Fruit fly (Drosophila melanogaster): Measurements from ENCODE around the gene CG8891.

The CG8891 gene

DNA sequence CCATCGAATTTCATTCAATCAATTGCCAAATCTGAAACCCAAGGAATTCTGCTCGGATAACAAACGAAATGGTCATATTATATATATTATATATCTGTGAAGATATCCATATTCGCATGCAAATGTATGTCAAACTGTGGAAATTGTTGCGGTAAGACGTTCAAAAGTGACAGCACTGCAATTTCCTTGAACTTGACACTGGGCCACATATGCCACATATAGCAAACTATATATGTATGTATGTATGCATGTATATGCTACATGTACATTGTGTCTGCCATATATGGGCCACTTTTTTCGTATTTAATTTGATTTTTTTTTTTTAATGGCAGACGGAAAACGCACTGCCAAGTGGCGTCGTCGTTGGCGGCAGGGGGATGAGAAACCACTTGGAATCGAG lies 41.3 kb upstream of the CG8891 start:
- TF ChIP-seq Sp1 (GFP tag; optimal IDR thresholded peaks at IDR 0.05) (no peak), woc (GFP tag; optimal IDR thresholded peaks at IDR 0.05) (no peak), Hr83 (GFP tag; optimal IDR thresholded peaks at IDR 0.05; ENCODE audit: poor library complexity, severe bottlenecking) (no peak), dl (GFP tag; optimal IDR thresholded peaks at IDR 0.05; ENCODE audit: insufficient read depth in 1 of 2, partially characterized antibody in 2 of 2) (no peak), Jra (GFP tag; optimal IDR thresholded peaks at IDR 0.05) (no peak), psq (GFP tag; optimal IDR thresholded peaks at IDR 0.05) (no peak), Hnf4 (GFP tag; optimal IDR thresholded peaks at IDR 0.05) (no peak)

DNA sequence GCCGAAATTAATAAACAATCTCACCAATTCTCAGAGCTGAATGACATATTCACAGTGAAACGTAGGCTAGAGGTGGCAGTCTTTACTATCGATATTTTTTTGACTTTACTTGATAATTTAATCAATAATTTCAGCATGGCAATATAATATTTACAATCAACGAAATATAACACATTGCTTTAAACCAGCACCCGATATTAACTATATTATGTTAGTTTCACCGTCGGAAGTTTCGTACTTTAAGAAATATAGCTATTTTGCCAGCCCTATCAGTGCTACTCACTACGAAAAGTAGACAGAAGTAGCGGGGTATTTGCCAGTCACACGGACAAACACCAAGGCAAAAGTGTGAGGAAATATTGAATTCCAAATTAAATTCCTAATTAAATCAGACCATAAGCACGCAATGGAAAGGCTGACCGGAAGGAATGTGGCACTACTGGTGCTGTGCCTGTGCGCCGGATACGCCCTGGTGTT lies 31.6 kb upstream of the CG8891 start, which contains the start of the genes CG31917, Tfb5 and SelT:
CG31917 (minus strand) TSS at position 51 of the 477 bp plus-strand sequence.
Tfb5 (minus strand) TSS at position 51 of the 477 bp plus-strand sequence.
SelT (plus strand) TSS at position 139 of the 477 bp plus-strand sequence.
- no peak for TF ChIP-seq dl (GFP tag; optimal IDR thresholded peaks at IDR 0.05; ENCODE audit: insufficient read depth in 1 of 2, partially characterized antibody in 2 of 2)
- peak; percentile 67 for TF ChIP-seq HLH106 (tag; optimal IDR thresholded peaks at IDR 0.05)
- no peak for TF ChIP-seq brk (GFP tag; optimal IDR thresholded peaks at IDR 0.05)
- peak; percentile 37 for TF ChIP-seq CG9705 (GFP tag; optimal IDR thresholded peaks at IDR 0.05)
- TF ChIP-seq Sp1 (GFP tag; optimal IDR thresholded peaks at IDR 0.05), result peak; percentile 55
- peak; percentile 46 for TF ChIP-seq CG32264 (GFP tag; optimal IDR thresholded peaks at IDR 0.05)
- peak; percentile 55 for TF ChIP-seq OdsH (GFP tag; optimal IDR thresholded peaks at IDR 0.05)
- TF ChIP-seq sv (GFP tag; optimal IDR thresholded peaks at IDR 0.05), result peak; percentile 45
- TF ChIP-seq woc (GFP tag; optimal IDR thresholded peaks at IDR 0.05), result peak; percentile 92
- no peak for TF ChIP-seq Vsx2 (GFP tag; optimal IDR thresholded peaks at IDR 0.05; ENCODE audit: partially characterized antibody)
- TF ChIP-seq Rel (GFP tag; optimal IDR thresholded peaks at IDR 0.05), result no peak
- TF ChIP-seq Rel (tag; optimal IDR thresholded peaks at IDR 0.05), result no peak
- TF ChIP-seq N (GFP tag; optimal IDR thresholded peaks at IDR 0.05), result no peak
- peak; percentile 60 for TF ChIP-seq br (GFP tag; optimal IDR thresholded peaks at IDR 0.05)
- peak; percentile 72 for TF ChIP-seq ey (GFP tag; optimal IDR thresholded peaks at IDR 0.05)
- peak in 1 of 2 experiments; percentile 66 for TF ChIP-seq foxo (GFP tag; optimal IDR thresholded peaks at IDR 0.05)
- peak; percentile 52 for TF ChIP-seq fru (GFP tag; optimal IDR thresholded peaks at IDR 0.05)
- peak; percentile 79 for TF ChIP-seq h (GFP tag; optimal IDR thresholded peaks at IDR 0.05)
- TF ChIP-seq Myc (optimal IDR thresholded peaks at IDR 0.05), result peak; percentile 93
- TF ChIP-seq dsf (GFP tag; optimal IDR thresholded peaks at IDR 0.05; ENCODE audit: borderline replicate concordance), result no peak
- no peak for TF ChIP-seq Hnf4 (GFP tag; optimal IDR thresholded peaks at IDR 0.05)
- TF ChIP-seq rgr (GFP tag; optimal IDR thresholded peaks at IDR 0.05), result peak; percentile 75
- no peak for TF ChIP-seq Mio (GFP tag; optimal IDR thresholded peaks at IDR 0.05)
- peak; percentile 45 for TF ChIP-seq psq (GFP tag; optimal IDR thresholded peaks at IDR 0.05)

DNA sequence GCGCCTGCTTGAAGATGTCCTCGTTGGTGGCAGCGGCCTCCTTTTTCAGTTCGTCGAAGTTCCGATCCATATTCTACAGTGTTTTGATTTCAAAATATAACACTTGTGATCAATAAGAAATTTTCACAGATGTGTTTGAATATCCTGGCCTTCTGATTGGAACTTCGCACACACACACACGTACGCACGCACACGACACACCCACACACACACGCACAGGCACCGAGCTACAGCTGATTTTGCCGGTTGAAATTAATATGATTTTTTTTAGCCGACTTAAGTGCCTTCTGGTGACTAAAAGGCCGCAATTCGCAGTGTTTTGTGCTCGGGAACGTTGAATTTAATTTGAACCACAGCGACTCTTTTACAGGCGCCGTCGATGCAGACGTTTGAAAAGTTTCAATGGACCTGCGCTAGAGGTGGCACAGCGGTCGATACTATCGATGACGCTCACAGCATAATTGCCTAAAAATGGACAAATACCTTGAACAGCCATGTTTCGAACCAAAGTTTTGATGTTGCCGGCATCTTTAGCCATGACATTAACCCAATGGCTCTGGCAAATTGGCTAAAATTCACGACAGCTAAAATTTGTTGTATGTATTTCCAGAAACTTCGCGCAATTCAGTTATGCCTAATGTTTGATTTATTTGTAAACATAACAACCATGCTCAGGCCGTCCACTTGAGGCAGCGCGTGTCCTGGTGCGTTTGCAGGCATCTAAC lies 30.3 kb upstream of the CG8891 start, which contains the start of gene Rtnl1:
Rtnl1 (minus strand) TSS at position 415 of the 725 bp plus-strand sequence.
- TF ChIP-seq Rel (GFP tag; optimal IDR thresholded peaks at IDR 0.05) (no peak), Rel (tag; optimal IDR thresholded peaks at IDR 0.05) (peak; percentile 57), Dif (GFP tag; optimal IDR thresholded peaks at IDR 0.05; ENCODE audit: partially characterized antibody) (peak; percentile 57), br (GFP tag; optimal IDR thresholded peaks at IDR 0.05) (peak; percentile 29), Sp1 (GFP tag; optimal IDR thresholded peaks at IDR 0.05) (peak; percentile 54), Hr83 (GFP tag; optimal IDR thresholded peaks at IDR 0.05; ENCODE audit: poor library complexity, severe bottlenecking) (peak; percentile 78), dsf (GFP tag; optimal IDR thresholded peaks at IDR 0.05; ENCODE audit: borderline replicate concordance) (no peak), CG9705 (GFP tag; optimal IDR thresholded peaks at IDR 0.05) (peak; percentile 12), Jra (GFP tag; optimal IDR thresholded peaks at IDR 0.05) (peak; percentile 65), sv (GFP tag; optimal IDR thresholded peaks at IDR 0.05) (no peak), N (GFP tag; optimal IDR thresholded peaks at IDR 0.05) (no peak), fru (GFP tag; optimal IDR thresholded peaks at IDR 0.05) (peak; percentile 23), HLH106 (tag; optimal IDR thresholded peaks at IDR 0.05) (peak; percentile 17), rgr (GFP tag; optimal IDR thresholded peaks at IDR 0.05) (peak; percentile 69), foxo (GFP tag; optimal IDR thresholded peaks at IDR 0.05) (peak in 1 of 2 experiments; percentile 27), h (GFP tag; optimal IDR thresholded peaks at IDR 0.05) (peak; percentile 60), Myc (optimal IDR thresholded peaks at IDR 0.05) (peak; percentile 92)

DNA sequence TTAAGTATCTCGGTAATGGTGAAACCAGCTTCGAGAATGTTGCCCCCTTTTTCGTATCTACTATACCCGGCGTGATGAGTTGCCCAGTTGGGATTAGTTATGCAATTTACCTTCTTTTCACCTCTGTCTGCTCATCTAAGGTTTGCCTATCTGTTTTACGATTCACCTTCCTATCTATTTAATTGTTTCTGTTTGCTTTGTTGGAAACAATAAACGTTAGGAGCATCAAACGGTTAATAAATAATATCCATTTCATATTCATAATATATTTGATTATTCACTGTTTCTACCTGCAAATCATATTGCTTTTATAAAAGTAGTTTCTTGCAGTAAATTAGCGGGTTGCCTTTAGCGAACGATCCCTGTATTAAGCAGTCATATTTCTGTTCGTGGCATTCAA lies 28.1 kb upstream of the CG8891 start:
- TF ChIP-seq Rel (GFP tag; optimal IDR thresholded peaks at IDR 0.05) (no peak), Rel (tag; optimal IDR thresholded peaks at IDR 0.05) (peak; percentile 15), br (GFP tag; optimal IDR thresholded peaks at IDR 0.05) (peak; percentile 17), Dif (GFP tag; optimal IDR thresholded peaks at IDR 0.05; ENCODE audit: partially characterized antibody) (no peak), rgr (GFP tag; optimal IDR thresholded peaks at IDR 0.05) (peak; percentile 9), lola (GFP tag; optimal IDR thresholded peaks at IDR 0.05) (no peak), CG9705 (GFP tag; optimal IDR thresholded peaks at IDR 0.05) (no peak), Vsx2 (GFP tag; optimal IDR thresholded peaks at IDR 0.05; ENCODE audit: partially characterized antibody) (no peak), Abd-B (GFP tag; optimal IDR thresholded peaks at IDR 0.05) (no peak), Mio (GFP tag; optimal IDR thresholded peaks at IDR 0.05) (no peak), foxo (GFP tag; optimal IDR thresholded peaks at IDR 0.05) (peak in 1 of 2 experiments; percentile 6), pan (optimal IDR thresholded peaks at IDR 0.05) (no peak), brk (GFP tag; optimal IDR thresholded peaks at IDR 0.05) (no peak), OdsH (GFP tag; optimal IDR thresholded peaks at IDR 0.05) (peak; percentile 16), ey (GFP tag; optimal IDR thresholded peaks at IDR 0.05) (no peak), N (GFP tag; optimal IDR thresholded peaks at IDR 0.05) (no peak), jim (GFP tag; optimal IDR thresholded peaks at IDR 0.05) (no peak), Myc (optimal IDR thresholded peaks at IDR 0.05) (no peak), dsf (GFP tag; optimal IDR thresholded peaks at IDR 0.05; ENCODE audit: borderline replicate concordance) (no peak)
